Worm (Caenorhabditis elegans) whole organism, midembryonic: ENCODE data around the gene lips-7.

Experiments
- T22C8.4 ChIP-seq: fragments of 200-800 bp; sonication (Bioruptor generic); IDR thresholded peaks from 2 replicates; pipeline ENCODE4 v1.3.6; 2022; ENCODE audit warnings: missing genetic modification characterization, missing compliant biosample characterization
- cog-1 ChIP-seq: sonication (generic microtip); optimal IDR thresholded peaks from 2 replicates; lab custom pipeline; 2016; ENCODE audit warnings: missing genetic modification characterization, missing compliant biosample characterization
- flt-1 ChIP-seq: fragments of 200-800 bp; sonication (Bioruptor generic); IDR thresholded peaks from 2 replicates; pipeline ENCODE4 v1.3.6; 2022; ENCODE audit warnings: missing genetic modification characterization, missing compliant biosample characterization
- med-1 ChIP-seq: sonication (generic microtip); optimal IDR thresholded peaks from 2 replicates; lab custom pipeline; 2017; ENCODE audit warnings: missing genetic modification characterization, mild to moderate bottlenecking, missing compliant biosample characterization, antibody characterized with exemption, missing genetic modification reagents; ENCODE audit not compliant: insufficient read depth
- tab-1 ChIP-seq: fragments of 200-800 bp; sonication (Bioruptor generic); IDR thresholded peaks from 2 replicates; pipeline ENCODE4 v1.3.6; 2022; ENCODE audit warnings: missing genetic modification characterization, missing compliant biosample characterization

DNA sequence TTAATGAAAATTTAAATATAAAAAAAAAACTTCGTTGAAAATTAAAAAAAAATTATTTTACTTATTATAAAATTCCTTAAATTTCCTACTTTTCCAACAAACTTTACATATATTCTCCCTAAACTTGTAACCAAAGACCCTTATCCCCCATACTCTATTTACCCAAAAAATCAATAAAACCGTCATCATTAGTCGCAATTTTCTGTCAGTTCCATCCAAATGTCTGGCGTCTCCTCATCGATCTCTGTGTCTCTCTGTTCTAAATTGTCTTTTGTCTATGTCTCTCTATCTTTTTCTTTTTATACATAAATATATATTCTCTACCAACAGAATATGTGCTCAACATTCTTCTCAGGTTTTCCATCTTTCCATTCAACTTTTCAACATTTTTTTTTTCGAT is 3.7 kb downstream of the lips-7 start:
- no peak for TF ChIP-seq flt-1
- TF ChIP-seq T22C8.4: peak; percentile 52
- TF ChIP-seq tab-1: no peak
- no peak for TF ChIP-seq cog-1
- no peak for TF ChIP-seq med-1 (GFP tag; lab: Kevin White, UChicago)
